Worm (Caenorhabditis elegans) whole organism, L4/young adult: ENCODE measurements around the gene F13E9.19.

Experiments used
- W03F9.2 ChIP-seq: fragments of 150-350 bp; optimal IDR thresholded peaks from 2 replicates; lab custom pipeline; 2014; ENCODE audit warnings: missing biosample characterization, missing genetic modification characterization
- him-1 ChIP-seq: sonication (generic microtip); optimal IDR thresholded peaks from 2 replicates; lab custom pipeline; 2016; ENCODE audit warnings: missing genotype, missing genetic modification reagents, missing genetic modification characterization, missing compliant biosample characterization

ce11 chrIV:10902476-10902875, 3.3 kb downstream of the F13E9.19 start:
- TF ChIP-seq W03F9.2 (tag; lab: Kevin White, UChicago) (no peak), him-1 (tag; lab: Kevin White, UChicago) (no peak)
